Worm (Caenorhabditis elegans): ENCODE results near the gene best-17.

- TF ChIP-seq nhr-237 (tag; optimal IDR thresholded peaks at IDR 0.05): no peak
- no peak for TF ChIP-seq zip-11 (GFP tag; IDR thresholded peaks at IDR 0.05)
- no peak for TF ChIP-seq unc-62 (GFP tag; optimal IDR thresholded peaks at IDR 0.05 in 1 of 2)
- TF ChIP-seq unc-62 (tag; optimal IDR thresholded peaks at IDR 0.05): no peak
- no peak for TF ChIP-seq zag-1 (tag; optimal IDR thresholded peaks at IDR 0.05)
- TF ChIP-seq hlh-30 (tag; optimal IDR thresholded peaks at IDR 0.05; ENCODE audit: insufficient read depth): no peak
- TF ChIP-seq lin-15B (tag; optimal IDR thresholded peaks at IDR 0.05): no peak
Measured at ce11 chrIII:656660-657059, 47.2 kb upstream of the best-17 start.
